Worm (Caenorhabditis elegans): ENCODE results near the gene gmap-1.

ce11 chrX:12913398-12914071 is 21.2 kb downstream of the gmap-1 start:
- no peak for TF ChIP-seq nhr-77 (tag; optimal IDR thresholded peaks at IDR 0.05)
- TF ChIP-seq egl-5 (tag; optimal IDR thresholded peaks at IDR 0.05) = no peak
- TF ChIP-seq egl-27 (tag; optimal IDR thresholded peaks at IDR 0.05) = no peak
- TF ChIP-seq aly-2 (tag; optimal IDR thresholded peaks at IDR 0.05) = no peak

Measured in whole organism, L3 larva.